Fruit fly (Drosophila melanogaster): ENCODE data around the gene mtSSB.

The mtSSB gene

DNA sequence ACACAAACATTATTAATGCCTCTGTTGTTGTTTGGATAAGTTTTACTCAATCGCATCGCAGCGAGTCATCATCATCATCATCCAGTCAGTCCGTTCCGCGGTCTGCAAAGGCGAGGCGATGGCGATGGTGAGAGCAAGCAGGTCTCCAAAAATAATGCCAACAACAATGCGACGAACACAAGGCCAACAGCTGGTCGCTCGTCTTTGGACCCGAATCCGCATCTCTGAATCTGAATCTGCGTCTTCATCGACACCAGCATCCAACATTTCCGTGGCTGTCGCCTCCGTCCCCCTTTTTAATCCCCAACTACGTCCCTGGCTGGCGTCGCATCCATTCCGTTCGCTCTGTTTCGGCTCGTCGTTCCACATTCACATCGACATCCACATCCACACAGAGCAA, 29.2 kb upstream of the mtSSB start (continued):
- TF ChIP-seq sd (tag; optimal IDR thresholded peaks at IDR 0.05) (peak; percentile 52), gcm (GFP tag; optimal IDR thresholded peaks at IDR 0.05) (no peak), CG15269 (tag; optimal IDR thresholded peaks at IDR 0.05) (no peak), ci (GFP tag; IDR thresholded peaks at IDR 0.05) (no peak), dmrt11E (tag; optimal IDR thresholded peaks at IDR 0.05) (no peak), chif (GFP tag; optimal IDR thresholded peaks at IDR 0.05) (no peak), CG2875 (GFP tag; optimal IDR thresholded peaks at IDR 0.05) (no peak), CG7786 (GFP tag; optimal IDR thresholded peaks at IDR 0.05) (no peak), CG9727 (GFP tag; optimal IDR thresholded peaks at IDR 0.05) (no peak), vnd (GFP tag; IDR thresholded peaks at IDR 0.05; ENCODE audit: partially characterized antibody) (no peak), CG8281 (tag; optimal IDR thresholded peaks at IDR 0.05) (no peak), CG7556 (GFP tag; optimal IDR thresholded peaks at IDR 0.05) (no peak), HmgZ (tag; optimal IDR thresholded peaks at IDR 0.05) (no peak), br (optimal IDR thresholded peaks at IDR 0.05) (no peak), Max (GFP tag; optimal IDR thresholded peaks at IDR 0.05) (no peak), grn (GFP tag; optimal IDR thresholded peaks at IDR 0.05) (no peak), da (GFP tag; optimal IDR thresholded peaks at IDR 0.05) (peak; percentile 47), CG14441 (GFP tag; IDR thresholded peaks at IDR 0.05) (no peak), Mad (GFP tag; optimal IDR thresholded peaks at IDR 0.05) (no peak), CG17186 (GFP tag; optimal IDR thresholded peaks at IDR 0.05) (no peak), trem (tag; optimal IDR thresholded peaks at IDR 0.05) (no peak), CG8388 (GFP tag; optimal IDR thresholded peaks at IDR 0.05) (no peak), Sry-β (GFP tag; optimal IDR thresholded peaks at IDR 0.05) (no peak), nau (GFP tag; optimal IDR thresholded peaks at IDR 0.05) (peak; percentile 24), esg (GFP tag; conservative IDR thresholded peaks at IDR 0.05) (no peak), CG11247 (GFP tag; IDR thresholded peaks at IDR 0.05) (no peak), jumu (GFP tag; optimal IDR thresholded peaks at IDR 0.05) (no peak), D (optimal IDR thresholded peaks at IDR 0.05) (peak; percentile 36), D (GFP tag; optimal IDR thresholded peaks at IDR 0.05) (no peak), CG16815 (GFP tag; optimal IDR thresholded peaks at IDR 0.05) (no peak), CG5180 (GFP tag; optimal IDR thresholded peaks at IDR 0.05) (peak; percentile 2), CG33213 (GFP tag; optimal IDR thresholded peaks at IDR 0.05) (no peak), CoRest (tag; optimal IDR thresholded peaks at IDR 0.05) (no peak), CG14710 (tag; optimal IDR thresholded peaks at IDR 0.05) (no peak), Awh (GFP tag; IDR thresholded peaks at IDR 0.05) (no peak), CG1529 (GFP tag; optimal IDR thresholded peaks at IDR 0.05) (no peak), CG9215 (GFP tag; IDR thresholded peaks at IDR 0.05) (no peak), CG10979 (tag; optimal IDR thresholded peaks at IDR 0.05) (no peak), vvl (GFP tag; IDR thresholded peaks at IDR 0.05) (no peak), Lim3 (GFP tag; IDR thresholded peaks at IDR 0.05) (no peak), CG42726 (GFP tag; IDR thresholded peaks at IDR 0.05; ENCODE audit: partially characterized antibody) (no peak), nerfin-2 (GFP tag; IDR thresholded peaks at IDR 0.05; ENCODE audit: partially characterized antibody) (no peak), CG2889 (GFP tag; IDR thresholded peaks at IDR 0.05) (no peak), Dbx (GFP tag; IDR thresholded peaks at IDR 0.05) (no peak), CG18011 (GFP tag; optimal IDR thresholded peaks at IDR 0.05) (no peak), zen2 (GFP tag; IDR thresholded peaks at IDR 0.05; ENCODE audit: partially characterized antibody) (no peak), nerfin-1 (tag; optimal IDR thresholded peaks at IDR 0.05) (no peak), CG17385 (GFP tag; optimal IDR thresholded peaks at IDR 0.05) (no peak), ase (GFP tag; IDR thresholded peaks at IDR 0.05) (no peak), CG12391 (tag; optimal IDR thresholded peaks at IDR 0.05) (no peak), CG6791 (GFP tag; IDR thresholded peaks at IDR 0.05; ENCODE audit: partially characterized antibody) (no peak), h (optimal IDR thresholded peaks at IDR 0.05) (no peak)

All from whole organism, embryonic.